Worm (Caenorhabditis elegans): ENCODE data around the gene M7.12.

DNA sequence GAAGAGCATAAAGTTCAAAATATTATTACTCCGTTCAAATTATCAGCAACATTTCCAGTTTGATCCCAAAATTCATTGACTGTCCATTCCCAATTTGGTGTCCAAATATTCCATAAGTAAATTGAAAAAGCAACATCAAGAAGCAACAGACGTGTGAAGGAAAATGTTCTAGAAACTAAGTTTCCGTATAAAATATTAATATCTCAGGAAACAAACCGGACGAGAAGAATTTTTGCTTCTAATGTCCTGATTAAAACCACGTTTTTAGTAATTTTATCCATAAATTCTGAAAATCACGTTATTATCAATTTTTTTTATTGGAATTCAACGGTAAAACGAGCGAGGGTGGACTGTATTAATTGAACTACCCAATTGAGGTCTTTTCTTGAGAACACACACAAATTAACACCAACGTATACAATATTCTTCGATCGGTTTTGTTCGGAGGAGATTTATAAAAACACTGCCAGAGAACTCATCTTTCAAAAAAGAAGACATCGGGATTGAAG, 49.2 kb upstream of the M7.12 start, which contains the start of gene pigq-1:
- TF ChIP-seq ama-1 (optimal IDR thresholded peaks at IDR 0.05) (no peak), flt-1 (GFP tag; IDR thresholded peaks at IDR 0.05) (no peak)

Data from whole organism, early embryonic.